Fruit fly (Drosophila melanogaster): Measurements from ENCODE around the gene CG17637.

dm6 chr3L:20537655-20538300 is 33.8 kb downstream of the CG17637 start:
- TF ChIP-seq jim (GFP tag; optimal IDR thresholded peaks at IDR 0.05), result no peak
- no peak for TF ChIP-seq dsf (GFP tag; optimal IDR thresholded peaks at IDR 0.05; ENCODE audit: borderline replicate concordance)
- TF ChIP-seq Abd-B (GFP tag; optimal IDR thresholded peaks at IDR 0.05), result no peak

All from whole organism, wandering third instar larva.